Fruit fly (Drosophila melanogaster) S2 (cell line): ENCODE data around the gene CG42495.

Experiments
- CG8478 ChIP-seq: fragments of >200 bp; optimal IDR thresholded peaks from 2 replicates; lab custom pipeline; 2018
- CTCF ChIP-seq, 2 experiments: fragments of >200 bp; optimal IDR thresholded peaks; 2 replicates each; lab custom pipeline; 2018

dm6 chr3L:18686220-18686801 lies 19.1 kb downstream of the CG42495 start, which contains the start of gene Cyp12c1:
- TF ChIP-seq CTCF (optimal IDR thresholded peaks at IDR 0.05; lab: Kevin White, UChicago) (no peak), CG8478 (no peak)
